Worm (Caenorhabditis elegans): Measurements from ENCODE around the gene ceh-81.
"Not testable (repeated sequence)": the region's sequence is repeated elsewhere in the genome, so short reads cannot be mapped to it uniquely, and the experiment has no call there.

Gene ceh-81

DNA sequence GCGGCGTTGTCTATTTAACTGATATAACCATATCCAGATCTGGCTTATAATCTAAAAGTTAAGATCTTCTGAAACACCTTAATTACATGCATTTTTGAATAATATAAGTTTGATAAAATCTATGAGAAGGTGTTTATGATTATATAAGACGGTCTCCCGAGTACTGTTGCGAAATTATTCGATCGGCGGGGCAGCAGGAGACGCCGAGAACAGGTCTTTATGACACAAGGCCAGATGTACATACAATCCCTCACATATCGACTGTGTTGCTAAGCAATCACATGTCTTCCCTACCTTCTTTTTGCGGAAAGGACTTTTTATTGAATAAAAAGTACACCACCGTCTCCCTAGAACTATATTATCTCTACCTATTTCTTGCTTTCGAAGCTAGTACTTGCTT lies 26.4 kb downstream of the ceh-81 start, which contains the start of gene fbxb-53:
TSS of gene fbxb-53 (plus strand) at position 301 of the 400 bp plus-strand sequence.
- TF ChIP-seq dao-5 (tag; optimal IDR thresholded peaks at IDR 0.05) = no peak
- TF ChIP-seq W03F9.2 (tag; optimal IDR thresholded peaks at IDR 0.05) = no peak
- no peak for TF ChIP-seq him-1 (tag; optimal IDR thresholded peaks at IDR 0.05)

DNA sequence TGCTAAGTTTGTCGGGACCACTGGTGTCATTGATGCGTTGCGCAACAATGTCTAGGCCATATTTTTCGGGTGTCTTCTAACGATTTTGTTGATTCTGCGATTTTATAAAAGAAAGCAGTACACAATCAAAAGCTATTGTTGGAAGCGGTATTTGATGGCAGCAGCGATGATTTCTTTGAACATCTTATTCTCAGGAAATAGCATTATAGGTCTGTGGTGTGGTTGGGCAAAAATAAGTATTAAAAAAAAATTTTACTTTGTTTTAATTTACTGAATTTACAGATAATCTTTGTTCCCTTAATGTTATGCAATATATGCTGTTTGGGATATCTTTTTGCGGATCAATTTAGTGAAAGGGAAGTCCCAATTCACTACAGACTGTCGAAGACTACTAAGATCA lies 26.8 kb downstream of the ceh-81 start, which contains the start of gene F36H5.10:
TSS of gene F36H5.10 (plus strand) at position 301 of the 400 bp plus-strand sequence.
- TF ChIP-seq him-1 (tag; optimal IDR thresholded peaks at IDR 0.05) (no peak), W03F9.2 (tag; optimal IDR thresholded peaks at IDR 0.05) (no peak), dao-5 (tag; optimal IDR thresholded peaks at IDR 0.05) (no peak)

- TF ChIP-seq W03F9.2 (tag; optimal IDR thresholded peaks at IDR 0.05) (no peak), dao-5 (tag; optimal IDR thresholded peaks at IDR 0.05) (no peak), him-1 (tag; optimal IDR thresholded peaks at IDR 0.05) (no peak)
Measured at ce11 chrII:1759602-1760001, 29.4 kb downstream of the ceh-81 start, which contains the start of gene F36H5.18. Gene F36H5.18, plus strand, starts transcription at chrII:1759902.

- TF ChIP-seq dao-5 (tag; optimal IDR thresholded peaks at IDR 0.05) = no peak
- TF ChIP-seq him-1 (tag; optimal IDR thresholded peaks at IDR 0.05) = no peak
- TF ChIP-seq W03F9.2 (tag; optimal IDR thresholded peaks at IDR 0.05) = no peak
Measured at ce11 chrII:1761564-1761963, 31.4 kb downstream of the ceh-81 start, which contains the start of gene F36H5.4. Gene F36H5.4, plus strand, starts transcription at chrII:1761864.

- no peak for TF ChIP-seq him-1 (tag; optimal IDR thresholded peaks at IDR 0.05)
- TF ChIP-seq W03F9.2 (tag; optimal IDR thresholded peaks at IDR 0.05) = no peak
- TF ChIP-seq dao-5 (tag; optimal IDR thresholded peaks at IDR 0.05) = no peak
Measured at ce11 chrII:1763072-1763471, 32.9 kb downstream of the ceh-81 start, which contains the start of gene math-28. Gene math-28, plus strand, starts transcription at chrII:1763372.

DNA sequence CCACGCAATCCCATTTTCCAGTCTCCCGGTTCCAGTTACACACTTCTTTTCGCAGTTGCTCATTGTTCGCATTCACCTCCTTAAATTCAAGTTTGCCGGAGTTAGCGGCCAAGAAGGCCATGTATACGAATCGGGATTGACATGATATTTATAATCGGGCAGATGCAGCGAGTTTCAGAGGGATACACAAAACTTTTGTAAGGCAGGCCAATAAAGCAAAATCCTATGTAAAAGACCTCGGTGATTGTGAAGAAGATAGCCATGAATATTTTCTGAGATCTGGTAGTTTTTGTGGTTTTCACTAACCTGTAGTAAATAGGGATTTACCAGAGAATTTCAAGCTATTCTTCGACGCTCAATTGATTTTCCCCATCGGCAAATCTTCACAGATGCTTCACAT lies 36.5 kb downstream of the ceh-81 start:
- no peak for TF ChIP-seq dao-5 (tag; optimal IDR thresholded peaks at IDR 0.05)
- TF ChIP-seq him-1 (tag; optimal IDR thresholded peaks at IDR 0.05) = no peak
- no peak for TF ChIP-seq W03F9.2 (tag; optimal IDR thresholded peaks at IDR 0.05)

- TF ChIP-seq W03F9.2, dao-5, him-1 (tag; optimal IDR thresholded peaks at IDR 0.05): not testable (repeated sequence)
Measured at ce11 chrII:1771347-1771746, 41.1 kb downstream of the ceh-81 start, which contains the start of gene math-26. Gene math-26, plus strand, starts transcription at chrII:1771647.

DNA sequence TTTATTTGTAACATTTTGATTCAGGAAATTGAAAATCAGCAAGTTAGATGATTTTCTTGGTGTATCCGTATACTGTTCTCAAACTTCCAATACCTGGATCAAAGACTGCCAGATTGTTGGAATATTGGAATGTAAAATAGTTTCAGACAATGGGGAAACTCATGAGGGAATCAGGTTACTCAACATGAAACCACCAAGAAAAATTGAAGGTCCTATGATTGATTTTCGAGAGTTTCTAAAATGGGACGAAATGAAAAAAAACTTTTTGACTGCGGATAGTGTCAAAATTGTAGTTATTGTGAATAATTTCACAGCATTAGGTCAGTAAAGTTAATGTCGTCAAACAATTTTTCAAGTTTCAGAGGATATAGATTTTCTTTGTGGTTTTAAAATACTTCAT lies 41.6 kb downstream of the ceh-81 start, which contains the start of gene math-3:
TSS of gene math-3 (plus strand) at position 301 of the 400 bp plus-strand sequence.
- TF ChIP-seq W03F9.2 (tag; optimal IDR thresholded peaks at IDR 0.05) (no peak), dao-5 (tag; optimal IDR thresholded peaks at IDR 0.05) (no peak), him-1 (tag; optimal IDR thresholded peaks at IDR 0.05) (no peak)

DNA sequence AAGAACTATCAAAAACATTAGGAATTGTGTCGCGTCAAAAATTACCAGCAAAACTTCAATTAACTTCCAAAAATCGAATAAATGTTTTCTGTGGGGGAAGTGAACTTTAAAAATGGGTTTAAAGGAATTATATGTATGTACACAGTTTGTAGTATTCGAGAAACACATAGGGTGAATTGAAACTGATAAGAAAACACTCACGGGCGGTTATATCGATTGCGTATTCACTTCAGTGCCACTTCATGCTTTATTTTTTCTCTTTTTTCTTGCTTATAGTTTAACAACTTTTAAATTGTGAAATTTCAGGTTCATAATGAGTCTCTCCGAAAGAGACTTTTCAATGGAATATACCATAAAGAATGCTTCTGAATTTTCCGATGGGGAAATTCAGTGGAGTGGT lies 45.0 kb downstream of the ceh-81 start, which contains the start of gene F36H5.14:
TSS of gene F36H5.14 (plus strand) at position 301 of the 400 bp plus-strand sequence.
- not testable (repeated sequence) for TF ChIP-seq him-1, W03F9.2, dao-5 (tag; optimal IDR thresholded peaks at IDR 0.05)

All from whole organism, L4/young adult.